Worm (Caenorhabditis elegans): ENCODE measurements around the gene vha-3.
A peak's percentile ranks its signal among the peaks of the same experiment; 100 is the strongest.

Gene vha-3

ce11 chrIV:2327317-2327716 lies 11.6 kb upstream of the vha-3 start:
- no peak for TF ChIP-seq tbx-8 (GFP tag; optimal IDR thresholded peaks at IDR 0.05)
- TF ChIP-seq lsy-2 (tag; optimal IDR thresholded peaks at IDR 0.05) = no peak
- TF ChIP-seq unc-120 (tag; optimal IDR thresholded peaks at IDR 0.05; ENCODE audit: poor library complexity, severe bottlenecking) = no peak
- no peak for TF ChIP-seq M03D4.4 (tag; optimal IDR thresholded peaks at IDR 0.05)
- TF ChIP-seq lin-32 (GFP tag; optimal IDR thresholded peaks at IDR 0.05) = no peak
- TF ChIP-seq ceh-39 (tag; optimal IDR thresholded peaks at IDR 0.05) = no peak
- TF ChIP-seq nhr-12 (tag; optimal IDR thresholded peaks at IDR 0.05) = no peak
- TF ChIP-seq unc-62 (GFP tag; optimal IDR thresholded peaks at IDR 0.05) = no peak
- TF ChIP-seq ceh-43 (GFP tag; optimal IDR thresholded peaks at IDR 0.05) = no peak
- TF ChIP-seq lin-13 (tag; optimal IDR thresholded peaks at IDR 0.05) = no peak
- TF ChIP-seq nhr-2 (tag; optimal IDR thresholded peaks at IDR 0.05) = no peak
- TF ChIP-seq zip-8 (tag; optimal IDR thresholded peaks at IDR 0.05) = no peak
- no peak for TF ChIP-seq ham-2 (GFP tag; optimal IDR thresholded peaks at IDR 0.05)
- no peak for TF ChIP-seq blmp-1 (tag; optimal IDR thresholded peaks at IDR 0.05)

ce11 chrIV:2322998-2323397 lies 7.3 kb upstream of the vha-3 start, which contains the start of gene nsy-4:
Gene nsy-4 (plus strand): TSS chrIV:2323271.
- TF ChIP-seq M03D4.4 (tag; optimal IDR thresholded peaks at IDR 0.05) (no peak), unc-62 (GFP tag; optimal IDR thresholded peaks at IDR 0.05) (no peak), unc-120 (tag; optimal IDR thresholded peaks at IDR 0.05; ENCODE audit: poor library complexity, severe bottlenecking) (no peak), sptf-1 (tag; optimal IDR thresholded peaks at IDR 0.05) (no peak), mab-5 (tag; optimal IDR thresholded peaks at IDR 0.05) (no peak), ceh-43 (GFP tag; optimal IDR thresholded peaks at IDR 0.05) (no peak), nhr-2 (tag; optimal IDR thresholded peaks at IDR 0.05) (no peak), ceh-39 (tag; optimal IDR thresholded peaks at IDR 0.05) (no peak), nhr-237 (tag; optimal IDR thresholded peaks at IDR 0.05) (no peak), nhr-76 (tag; optimal IDR thresholded peaks at IDR 0.05) (no peak), lin-32 (GFP tag; optimal IDR thresholded peaks at IDR 0.05) (no peak), snpc-4 (tag; optimal IDR thresholded peaks at IDR 0.05) (no peak), ham-2 (GFP tag; optimal IDR thresholded peaks at IDR 0.05) (no peak), lin-13 (tag; optimal IDR thresholded peaks at IDR 0.05) (no peak), drap-1 (GFP tag; optimal IDR thresholded peaks at IDR 0.05) (no peak)

- TF ChIP-seq ham-2 (GFP tag; optimal IDR thresholded peaks at IDR 0.05) (peak; percentile 14), bed-3 (GFP tag; optimal IDR thresholded peaks at IDR 0.05) (no peak), lin-32 (GFP tag; optimal IDR thresholded peaks at IDR 0.05) (no peak), nhr-2 (tag; optimal IDR thresholded peaks at IDR 0.05) (peak; percentile 32)
Measured at ce11 chrIV:2321546-2321945, 5.8 kb upstream of the vha-3 start.

ce11 chrIV:2320009-2320408 lies 4.3 kb upstream of the vha-3 start:
- TF ChIP-seq drap-1 (GFP tag; optimal IDR thresholded peaks at IDR 0.05) = no peak
- TF ChIP-seq ztf-11 (tag; optimal IDR thresholded peaks at IDR 0.05) = no peak
- TF ChIP-seq bed-3 (GFP tag; optimal IDR thresholded peaks at IDR 0.05) = no peak
- TF ChIP-seq M03D4.4 (tag; optimal IDR thresholded peaks at IDR 0.05) = no peak
- no peak for TF ChIP-seq lin-32 (GFP tag; optimal IDR thresholded peaks at IDR 0.05)
- no peak for TF ChIP-seq nhr-76 (tag; optimal IDR thresholded peaks at IDR 0.05)
- TF ChIP-seq ceh-83 (GFP tag; optimal IDR thresholded peaks at IDR 0.05) = no peak
- no peak for TF ChIP-seq lin-13 (tag; optimal IDR thresholded peaks at IDR 0.05)

- TF ChIP-seq elt-1 (tag; optimal IDR thresholded peaks at IDR 0.05; ENCODE audit: borderline replicate concordance, insufficient read depth) (no peak), nhr-237 (tag; optimal IDR thresholded peaks at IDR 0.05) (no peak), unc-39 (tag; optimal IDR thresholded peaks at IDR 0.05) (no peak), lsy-2 (tag; optimal IDR thresholded peaks at IDR 0.05) (peak; percentile 22), mab-5 (tag; optimal IDR thresholded peaks at IDR 0.05) (no peak), drap-1 (GFP tag; optimal IDR thresholded peaks at IDR 0.05) (no peak), nhr-76 (tag; optimal IDR thresholded peaks at IDR 0.05) (no peak), mls-2 (tag; optimal IDR thresholded peaks at IDR 0.05) (no peak), ztf-11 (tag; optimal IDR thresholded peaks at IDR 0.05) (no peak), mep-1 (tag; optimal IDR thresholded peaks at IDR 0.05) (peak; percentile 35), flh-1 (GFP tag; optimal IDR thresholded peaks at IDR 0.05) (no peak), ceh-39 (tag; optimal IDR thresholded peaks at IDR 0.05) (no peak), lin-32 (GFP tag; optimal IDR thresholded peaks at IDR 0.05) (no peak), hlh-1 (tag; optimal IDR thresholded peaks at IDR 0.05) (peak; percentile 6), blmp-1 (tag; optimal IDR thresholded peaks at IDR 0.05) (no peak), ham-2 (GFP tag; optimal IDR thresholded peaks at IDR 0.05) (no peak), unc-62 (GFP tag; optimal IDR thresholded peaks at IDR 0.05) (no peak), zip-8 (tag; optimal IDR thresholded peaks at IDR 0.05) (no peak), nhr-12 (tag; optimal IDR thresholded peaks at IDR 0.05) (no peak)
Measured at ce11 chrIV:2316796-2317195, 1.1 kb upstream of the vha-3 start.
